Worm (Caenorhabditis elegans): ENCODE data around the gene parg-1.

- TF ChIP-seq him-1 (tag; optimal IDR thresholded peaks at IDR 0.05) = no peak
- TF ChIP-seq dao-5 (tag; optimal IDR thresholded peaks at IDR 0.05) = no peak
Observed at ce11 chrIV:8737787-8738186, 8.3 kb upstream of the parg-1 start, which contains the start of gene F21D5.4.

Measured in whole organism, L4/young adult.